Worm (Caenorhabditis elegans) whole organism, L4/young adult: Measurements from ENCODE around the gene srp-8.

Source experiments
- W03F9.2 ChIP-seq: fragments of 150-350 bp; optimal IDR thresholded peaks from 2 replicates; lab custom pipeline; 2014; ENCODE audit warnings: missing biosample characterization, missing genetic modification characterization
- him-1 ChIP-seq: sonication (generic microtip); optimal IDR thresholded peaks from 2 replicates; lab custom pipeline; 2016; ENCODE audit warnings: missing genotype, missing genetic modification reagents, missing genetic modification characterization, missing compliant biosample characterization

ce11 chrV:8226812-8227211 is 43.3 kb downstream of the srp-8 start, which contains the start of gene K07C11.10:
- no peak for TF ChIP-seq him-1 (tag; lab: Kevin White, UChicago)
- TF ChIP-seq W03F9.2, result no peak
